Worm (Caenorhabditis elegans): ENCODE results near the gene eol-1.
A peak's percentile ranks its signal among the peaks of the same experiment; 100 is the strongest.

The eol-1 gene

ce11 chrV:13963279-13963976, 17.3 kb downstream of the eol-1 start, which contains the start of gene sao-1:
sao-1 (plus strand) TSS chrV:13963926.
- TF ChIP-seq nhr-25 (tag; optimal IDR thresholded peaks at IDR 0.05) (peak; percentile 75), nhr-76 (tag; optimal IDR thresholded peaks at IDR 0.05) (no peak), hmg-11 (tag; optimal IDR thresholded peaks at IDR 0.05) (no peak), elt-1 (tag; optimal IDR thresholded peaks at IDR 0.05) (peak; percentile 67), ceh-82 (tag; optimal IDR thresholded peaks at IDR 0.05) (no peak), pqm-1 (tag; optimal IDR thresholded peaks at IDR 0.05) (no peak)

DNA sequence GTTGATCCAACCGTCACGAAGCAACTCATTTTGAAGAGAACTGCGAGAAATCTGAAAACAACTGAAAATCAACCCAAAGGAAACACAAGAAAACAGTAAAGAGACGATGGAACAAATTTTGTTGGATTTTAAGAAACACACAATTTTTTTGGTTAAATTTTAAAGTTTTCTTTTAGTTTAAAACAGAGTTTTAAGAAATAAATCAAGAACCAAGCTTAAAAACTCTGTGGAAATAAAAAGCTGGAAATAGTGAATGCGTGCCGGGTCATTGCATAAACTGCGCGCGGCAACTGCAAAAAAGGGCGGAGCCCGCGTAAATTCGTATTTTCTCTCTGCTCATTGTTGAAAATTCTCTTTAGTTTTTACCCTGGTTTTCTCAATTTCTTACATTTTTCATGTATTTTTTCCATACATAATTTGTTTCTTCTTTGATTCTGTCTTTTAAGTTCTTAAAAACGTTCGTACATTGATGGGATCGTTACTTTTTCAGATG, 18.7 kb downstream of the eol-1 start, which contains the start of the genes algn-13 and R10D12.13:
Gene algn-13 (minus strand): TSS at position 51 of the 493 bp plus-strand sequence.
Gene R10D12.13 (plus strand): TSS at position 491 of the 493 bp plus-strand sequence.
- TF ChIP-seq egl-5 (tag; optimal IDR thresholded peaks at IDR 0.05): no peak
- peak; percentile 76 for TF ChIP-seq nhr-43 (tag; optimal IDR thresholded peaks at IDR 0.05; ENCODE audit: poor library complexity, severe bottlenecking)
- TF ChIP-seq fkh-10 (GFP tag; optimal IDR thresholded peaks at IDR 0.05): no peak
- no peak for TF ChIP-seq jun-1 (tag; optimal IDR thresholded peaks at IDR 0.05)
- no peak for TF ChIP-seq fos-1 (tag; optimal IDR thresholded peaks at IDR 0.05)
- no peak for TF ChIP-seq ceh-82 (tag; optimal IDR thresholded peaks at IDR 0.05)
- peak; percentile 91 for TF ChIP-seq hmg-11 (tag; optimal IDR thresholded peaks at IDR 0.05)
- no peak for TF ChIP-seq pqm-1 (tag; optimal IDR thresholded peaks at IDR 0.05)
- TF ChIP-seq aly-2 (tag; optimal IDR thresholded peaks at IDR 0.05): no peak
- TF ChIP-seq nhr-77 (tag; optimal IDR thresholded peaks at IDR 0.05): no peak
- peak; percentile 72 for TF ChIP-seq snpc-4 (tag; optimal IDR thresholded peaks at IDR 0.05)
- TF ChIP-seq ceh-28 (tag; optimal IDR thresholded peaks at IDR 0.05): no peak
- no peak for TF ChIP-seq ceh-16 (tag; optimal IDR thresholded peaks at IDR 0.05)
- TF ChIP-seq nhr-76 (tag; optimal IDR thresholded peaks at IDR 0.05): no peak
- no peak for TF ChIP-seq elt-1 (tag; optimal IDR thresholded peaks at IDR 0.05)
- TF ChIP-seq egl-27 (tag; optimal IDR thresholded peaks at IDR 0.05): no peak
- TF ChIP-seq pha-4 (tag; optimal IDR thresholded peaks at IDR 0.05): peak; percentile 44
- peak; percentile 19 for TF ChIP-seq nhr-23 (tag; optimal IDR thresholded peaks at IDR 0.05)
- TF ChIP-seq mml-1 (tag; optimal IDR thresholded peaks at IDR 0.05): no peak
- TF ChIP-seq skn-1 (tag; optimal IDR thresholded peaks at IDR 0.05): peak; percentile 27
- TF ChIP-seq mdl-1 (tag; optimal IDR thresholded peaks at IDR 0.05): no peak
- no peak for TF ChIP-seq nhr-67 (tag; optimal IDR thresholded peaks at IDR 0.05)
- TF ChIP-seq lsy-12 (tag; optimal IDR thresholded peaks at IDR 0.05): no peak
- no peak for TF ChIP-seq nhr-237 (tag; optimal IDR thresholded peaks at IDR 0.05)
- TF ChIP-seq nhr-25 (tag; optimal IDR thresholded peaks at IDR 0.05): no peak
- no peak for TF ChIP-seq lin-39 (tag; optimal IDR thresholded peaks at IDR 0.05)
- TF ChIP-seq ZK546.5 (tag; optimal IDR thresholded peaks at IDR 0.05): no peak
- peak; percentile 41 for TF ChIP-seq elt-2 (tag; optimal IDR thresholded peaks at IDR 0.05)
- no peak for TF ChIP-seq unc-62 (GFP tag; optimal IDR thresholded peaks at IDR 0.05)
- TF ChIP-seq nhr-28 (tag; optimal IDR thresholded peaks at IDR 0.05): no peak
- TF ChIP-seq fkh-2 (tag; optimal IDR thresholded peaks at IDR 0.05): no peak
- TF ChIP-seq ceh-9 (tag; optimal IDR thresholded peaks at IDR 0.05): no peak
- TF ChIP-seq unc-39 (tag; optimal IDR thresholded peaks at IDR 0.05): no peak
- no peak for TF ChIP-seq daf-12 (tag; optimal IDR thresholded peaks at IDR 0.05)
- TF ChIP-seq eor-1 (tag; optimal IDR thresholded peaks at IDR 0.05): no peak
- TF ChIP-seq elt-3 (tag; optimal IDR thresholded peaks at IDR 0.05): no peak
- no peak for TF ChIP-seq ztf-11 (tag; optimal IDR thresholded peaks at IDR 0.05)
- TF ChIP-seq sea-2 (GFP tag; optimal IDR thresholded peaks at IDR 0.05): no peak
- TF ChIP-seq ama-1 (optimal IDR thresholded peaks at IDR 0.05): no peak
- no peak for TF ChIP-seq ztf-4 (tag; optimal IDR thresholded peaks at IDR 0.05)
- TF ChIP-seq nfya-1 (tag; optimal IDR thresholded peaks at IDR 0.05; ENCODE audit: insufficient read depth): peak; percentile 54
- TF ChIP-seq nhr-12 (tag; optimal IDR thresholded peaks at IDR 0.05): no peak
- TF ChIP-seq lin-15B (tag; optimal IDR thresholded peaks at IDR 0.05): peak; percentile 35
- no peak for TF ChIP-seq nhr-11 (tag; optimal IDR thresholded peaks at IDR 0.05)
- no peak for TF ChIP-seq tbx-2 (tag; optimal IDR thresholded peaks at IDR 0.05)
- TF ChIP-seq R02D3.7 (tag; optimal IDR thresholded peaks at IDR 0.05): peak; percentile 46
- TF ChIP-seq zag-1 (tag; optimal IDR thresholded peaks at IDR 0.05): no peak
